Worm (Caenorhabditis elegans) whole organism, L4 larva: Measurements from ENCODE around the gene str-57.

Experiments
- F37D6.2 ChIP-seq: sonication (generic microtip); optimal IDR thresholded peaks from 2 replicates; lab custom pipeline; 2016; ENCODE audit warnings: mild to moderate bottlenecking, missing genetic modification characterization, missing compliant biosample characterization
- aha-1 ChIP-seq: fragments of 150-350 bp; peaks from one replicate; lab custom pipeline; 2014; ENCODE audit warnings: missing biosample characterization, missing genetic modification characterization
- aly-2 ChIP-seq: sonication (generic microtip); optimal IDR thresholded peaks from 2 replicates; lab custom pipeline; 2018; ENCODE audit warnings: missing biosample characterization, missing genetic modification characterization
- ama-1 ChIP-seq: fragments of 150-350 bp; optimal IDR thresholded peaks from 2 replicates; lab custom pipeline; 2014; ENCODE audit warnings: inconsistent platforms, mixed read lengths
- arid-1 ChIP-seq: fragments of 200-800 bp; sonication (Bioruptor generic); conservative IDR thresholded peaks from 2 replicates; pipeline ENCODE4 v1.3.6; 2022; ENCODE audit warnings: missing genetic modification reagents, missing genetic modification characterization, missing compliant biosample characterization
- ceh-28 ChIP-seq: fragments of 150-350 bp; optimal IDR thresholded peaks from 2 replicates; lab custom pipeline; 2014; ENCODE audit warnings: missing biosample characterization, missing genetic modification reagents, missing genetic modification characterization
- ceh-32 ChIP-seq: sonication (generic microtip); optimal IDR thresholded peaks from 2 replicates; lab custom pipeline; 2016; ENCODE audit warnings: mild to moderate bottlenecking, missing genetic modification characterization, missing compliant biosample characterization; ENCODE audit not compliant: poor library complexity
- ceh-82 ChIP-seq: sonication (generic microtip); optimal IDR thresholded peaks from 2 replicates; lab custom pipeline; 2017; ENCODE audit warnings: missing biosample characterization, missing genetic modification characterization
- daf-16 ChIP-seq, 3 experiments: sonication (generic microtip); optimal IDR thresholded peaks; 2 replicates each; lab custom pipeline; 2016 to 2017; ENCODE audit warnings: missing genetic modification characterization in 3 of 3, missing genetic modification reagents in 3 of 3, mild to moderate bottlenecking in 2 of 3, missing compliant biosample characterization in 2 of 3, missing biosample characterization in 1 of 3, moderate library complexity in 1 of 3
- dmd-6 ChIP-seq: fragments of 200-800 bp; sonication (Bioruptor generic); IDR thresholded peaks from 2 replicates; pipeline ENCODE4 v1.3.6; 2022; ENCODE audit warnings: missing genetic modification reagents, missing genetic modification characterization, missing compliant biosample characterization
- dmd-9 ChIP-seq: fragments of 200-800 bp; sonication (Bioruptor generic); IDR thresholded peaks from 2 replicates; pipeline ENCODE4 v1.3.6; 2022; ENCODE audit warnings: missing genetic modification reagents, missing genetic modification characterization, missing compliant biosample characterization
- dve-1 ChIP-seq: sonication (generic microtip); optimal IDR thresholded peaks from 2 replicates; lab custom pipeline; 2017; ENCODE audit warnings: antibody characterized with exemption, mild to moderate bottlenecking, missing genetic modification characterization, missing compliant biosample characterization; ENCODE audit not compliant: insufficient read depth
- egl-27 ChIP-seq: sonication (generic microtip); optimal IDR thresholded peaks from 3 replicates; lab custom pipeline; 2017; ENCODE audit warnings: missing biosample characterization, missing genetic modification reagents, missing genetic modification characterization
- egl-43 ChIP-seq: fragments of 200-800 bp; sonication (Bioruptor generic); IDR thresholded peaks from 2 replicates; pipeline ENCODE4 v1.3.6; 2022; ENCODE audit warnings: missing genetic modification reagents, missing genetic modification characterization, missing compliant biosample characterization
- hlh-11 ChIP-seq: fragments of 200-800 bp; sonication (Bioruptor generic); optimal IDR thresholded peaks from 2 replicates; lab custom pipeline; 2018; ENCODE audit warnings: mild to moderate bottlenecking, missing genetic modification characterization, missing compliant biosample characterization
- hlh-30 ChIP-seq: sonication (generic microtip); optimal IDR thresholded peaks from 2 replicates; lab custom pipeline; 2017; ENCODE audit warnings: antibody characterized with exemption, mild to moderate bottlenecking, missing genetic modification characterization, missing compliant biosample characterization; ENCODE audit not compliant: insufficient read depth
- hmg-1.1 ChIP-seq: fragments of 200-800 bp; sonication (Bioruptor generic); IDR thresholded peaks from 2 replicates; pipeline ENCODE4 v1.3.6; 2022; ENCODE audit warnings: missing genetic modification reagents, missing genetic modification characterization, missing compliant biosample characterization
- lim-7 ChIP-seq: fragments of 200-800 bp; sonication (Bioruptor generic); IDR thresholded peaks from 2 replicates; pipeline ENCODE4 v1.3.6; 2022; ENCODE audit warnings: missing genetic modification characterization, missing compliant biosample characterization
- madf-9 ChIP-seq: fragments of 200-800 bp; sonication (Bioruptor generic); conservative IDR thresholded peaks from 2 replicates; pipeline ENCODE4 v1.3.6; 2022; ENCODE audit warnings: missing genetic modification reagents, missing genetic modification characterization, missing compliant biosample characterization
- mdt-29 ChIP-seq: fragments of 200-800 bp; sonication (Bioruptor generic); IDR thresholded peaks from 2 replicates; pipeline ENCODE4 v1.3.6; 2022; ENCODE audit warnings: missing genetic modification reagents, missing genetic modification characterization, missing compliant biosample characterization
- mes-2 ChIP-seq: sonication (generic microtip); optimal IDR thresholded peaks from 2 replicates; lab custom pipeline; 2016; ENCODE audit warnings: missing genotype, mild to moderate bottlenecking, missing genetic modification characterization, missing compliant biosample characterization; ENCODE audit not compliant: poor library complexity, severe bottlenecking
- nhr-11 ChIP-seq: fragments of 150-350 bp; optimal IDR thresholded peaks from 2 replicates; lab custom pipeline; 2014; ENCODE audit warnings: missing biosample characterization, missing genetic modification characterization
- nhr-111 ChIP-seq: fragments of 200-800 bp; sonication (Bioruptor generic); optimal IDR thresholded peaks from 2 replicates; lab custom pipeline; 2018; ENCODE audit warnings: mild to moderate bottlenecking, missing genetic modification characterization, missing compliant biosample characterization
- nhr-28 ChIP-seq: fragments of 150-350 bp; optimal IDR thresholded peaks from 2 replicates; lab custom pipeline; 2014; ENCODE audit warnings: missing biosample characterization, missing genetic modification characterization
- nhr-48 ChIP-seq: sonication (generic microtip); optimal IDR thresholded peaks from 2 replicates; lab custom pipeline; 2016; ENCODE audit warnings: mild to moderate bottlenecking, missing genetic modification characterization, missing compliant biosample characterization
- nhr-6 ChIP-seq: fragments of 150-350 bp; optimal IDR thresholded peaks from 2 replicates; lab custom pipeline; 2014; ENCODE audit warnings: missing biosample characterization, missing genetic modification characterization
- nhr-76 ChIP-seq: fragments of 150-350 bp; optimal IDR thresholded peaks from 2 replicates; lab custom pipeline; 2014; ENCODE audit warnings: missing biosample characterization, missing genetic modification characterization
- nhr-77 ChIP-seq: fragments of 150-350 bp; optimal IDR thresholded peaks from 2 replicates; lab custom pipeline; 2014; ENCODE audit warnings: missing biosample characterization, missing genetic modification characterization
- pha-4 ChIP-seq, 2 experiments: fragments of 150-350 bp in 1 of 2; fragments of 200-800 bp in 1 of 2; sonication (Bioruptor generic) in 1 of 2; IDR thresholded peaks in 1 of 2; optimal IDR thresholded peaks in 1 of 2; 2 replicates each; pipeline versions ENCODE4 v1.3.6 to Lab custom; 2014 to 2022; ENCODE audit warnings: missing genetic modification characterization in 2 of 2, missing genetic modification reagents in 2 of 2, missing biosample characterization in 1 of 2, missing compliant biosample characterization in 1 of 2
- php-3 ChIP-seq: fragments of 200-800 bp; sonication (Bioruptor generic); IDR thresholded peaks from 2 replicates; pipeline ENCODE4 v1.3.6; 2022; ENCODE audit warnings: missing genetic modification reagents, missing genetic modification characterization, missing compliant biosample characterization
- pqm-1 ChIP-seq: sonication (generic microtip); optimal IDR thresholded peaks from 2 replicates; lab custom pipeline; 2017; ENCODE audit warnings: missing biosample characterization, missing genetic modification characterization
- rbr-2 ChIP-seq: sonication (generic microtip); optimal IDR thresholded peaks from 2 replicates; lab custom pipeline; 2016; ENCODE audit warnings: missing genotype, missing genetic modification characterization, missing compliant biosample characterization
- sdz-12 ChIP-seq: fragments of 200-800 bp; sonication (Bioruptor generic); optimal IDR thresholded peaks from 2 replicates; lab custom pipeline; 2018; ENCODE audit warnings: mild to moderate bottlenecking, missing genetic modification characterization, missing compliant biosample characterization
- spr-3 ChIP-seq: fragments of 200-800 bp; sonication (Bioruptor generic); optimal IDR thresholded peaks from 2 replicates; lab custom pipeline; 2018; ENCODE audit warnings: mild to moderate bottlenecking, missing genetic modification characterization, missing compliant biosample characterization
- tag-97 ChIP-seq: fragments of 200-800 bp; sonication (Bioruptor generic); IDR thresholded peaks from 2 replicates; pipeline ENCODE4 v1.3.6; 2022; ENCODE audit warnings: missing genetic modification characterization, missing compliant biosample characterization
- zag-1 ChIP-seq: fragments of 150-350 bp; optimal IDR thresholded peaks from 2 replicates; lab custom pipeline; 2014; ENCODE audit warnings: missing biosample characterization, missing genetic modification characterization
- zip-2 ChIP-seq: fragments of 150-350 bp; optimal IDR thresholded peaks from 2 replicates; lab custom pipeline; 2014; ENCODE audit warnings: missing biosample characterization, missing genetic modification characterization
- ztf-11 ChIP-seq: fragments of 150-350 bp; optimal IDR thresholded peaks from 2 replicates; lab custom pipeline; 2014; ENCODE audit warnings: missing biosample characterization, missing genetic modification characterization

str-57 gene

DNA sequence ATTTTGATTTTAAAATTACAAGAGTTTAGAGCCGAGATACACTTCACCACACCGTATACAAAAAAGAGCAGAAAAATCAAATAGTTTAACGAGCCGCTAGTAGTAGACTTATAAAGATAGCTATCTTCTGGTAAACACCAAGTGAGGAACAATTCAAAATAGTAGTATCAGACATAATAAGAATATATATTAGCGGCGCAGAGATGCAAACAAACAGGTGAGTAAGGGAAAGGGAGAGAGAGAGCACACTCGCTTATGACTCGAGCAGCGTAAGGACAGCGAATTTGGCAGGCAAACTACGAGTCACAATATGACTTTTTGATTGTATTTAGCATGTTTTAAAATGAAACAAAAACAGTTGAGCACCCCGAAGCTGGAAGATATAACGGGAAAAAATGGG is 20.8 kb downstream of the str-57 start:
- no peak for TF ChIP-seq dmd-9 (GFP tag; lab: Robert Waterston, UW)
- TF ChIP-seq ceh-28 (tag; lab: Kevin White, UChicago): no peak
- peak; percentile 24 for TF ChIP-seq nhr-77
- peak; percentile 70 for TF ChIP-seq pqm-1 (tag; lab: Kevin White, UChicago)
- TF ChIP-seq zag-1 (tag; lab: Kevin White, UChicago): no peak
- TF ChIP-seq dmd-6 (GFP tag; lab: Robert Waterston, UW): peak; percentile 61
- TF ChIP-seq hlh-11: peak; percentile 67
- TF ChIP-seq hlh-30 (tag; lab: Kevin White, UChicago): peak; percentile 28
- TF ChIP-seq ceh-32 (tag; lab: Kevin White, UChicago): no peak
- peak; percentile 91 for TF ChIP-seq nhr-28 (tag; lab: Kevin White, UChicago)
- no peak for TF ChIP-seq hmg-1.1 (GFP tag; lab: Robert Waterston, UW)
- TF ChIP-seq pha-4 (GFP tag; IDR thresholded peaks at IDR 0.05; lab: Robert Waterston, UW): no peak
- peak; percentile 43 for TF ChIP-seq pha-4 (tag; optimal IDR thresholded peaks at IDR 0.05; lab: Kevin White, UChicago)
- no peak for TF ChIP-seq madf-9
- no peak for TF ChIP-seq nhr-11 (tag; lab: Kevin White, UChicago)
- peak; percentile 59 for TF ChIP-seq dve-1 (tag; lab: Kevin White, UChicago)
- TF ChIP-seq ceh-82 (tag; lab: Kevin White, UChicago): no peak
- TF ChIP-seq php-3 (GFP tag; lab: Robert Waterston, UW): 0 out of 2 replicates have a peak, but pooled peaks have one; percentile 6
- no peak for TF ChIP-seq sdz-12 (GFP tag; lab: Kevin White, UChicago)
- no peak for TF ChIP-seq egl-43 (GFP tag; lab: Robert Waterston, UW)
- TF ChIP-seq nhr-6: peak; percentile 25
- no peak for TF ChIP-seq ztf-11 (tag; lab: Kevin White, UChicago)
- no peak for TF ChIP-seq daf-16 (GFP tag; optimal IDR thresholded peaks at IDR 0.05; lab: Kevin White, UChicago)
- TF ChIP-seq daf-16 (tag; optimal IDR thresholded peaks at IDR 0.05; lab: Kevin White, UChicago): peak; percentile 89
- no peak for TF ChIP-seq nhr-76 (tag; lab: Kevin White, UChicago)

DNA sequence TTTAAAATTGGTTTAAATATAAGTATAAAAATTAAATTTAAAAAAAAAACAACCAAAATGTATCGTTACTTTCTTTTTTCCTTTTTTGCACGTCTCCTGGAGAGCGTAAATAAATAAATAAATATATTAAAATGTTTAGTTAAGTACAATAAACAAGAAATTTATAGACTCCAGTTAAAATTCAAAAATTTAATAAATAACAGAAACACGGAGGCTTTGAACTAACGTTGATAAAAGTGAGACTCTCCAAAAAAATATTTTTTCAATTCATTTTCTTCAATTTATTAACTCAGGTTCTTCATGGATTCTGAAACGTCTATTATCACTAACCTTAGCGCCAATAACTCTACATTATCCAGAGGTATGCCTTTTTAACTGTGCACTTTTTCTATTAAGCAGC is 21.3 kb downstream of the str-57 start, which contains the start of gene T06C12.12:
T06C12.12 (plus strand) TSS at position 301 of the 400 bp plus-strand sequence.
- TF ChIP-seq zip-2 (tag; lab: Kevin White, UChicago) (no peak), nhr-48 (tag; lab: Kevin White, UChicago) (no peak), egl-27 (tag; lab: Kevin White, UChicago) (no peak), dmd-9 (GFP tag; lab: Robert Waterston, UW) (no peak), tag-97 (GFP tag; lab: Robert Waterston, UW) (no peak), mdt-29 (GFP tag; lab: Robert Waterston, UW) (no peak), mes-2 (no peak), spr-3 (GFP tag; lab: Kevin White, UChicago) (no peak), nhr-111 (no peak), nhr-28 (tag; lab: Kevin White, UChicago) (no peak), aly-2 (tag; lab: Kevin White, UChicago) (no peak), ceh-82 (tag; lab: Kevin White, UChicago) (no peak), rbr-2 (tag; lab: Kevin White, UChicago) (no peak), aha-1 (tag; lab: Kevin White, UChicago) (no peak), arid-1 (GFP tag; lab: Robert Waterston, UW) (no peak), F37D6.2 (no peak), nhr-76 (tag; lab: Kevin White, UChicago) (no peak), ama-1 (lab: Kevin White, UChicago) (no peak)

- TF ChIP-seq spr-3 (GFP tag; lab: Kevin White, UChicago) (no peak), lim-7 (GFP tag; lab: Robert Waterston, UW) (no peak)
Observed at ce11 chrV:15892696-15893095, 22.2 kb downstream of the str-57 start, which contains the start of gene T06C12.11. Gene T06C12.11 (plus strand): TSS chrV:15892996.
